Worm (Caenorhabditis elegans): Measurements from ENCODE around the gene snt-7.
A peak's percentile ranks its signal among the peaks of the same experiment; 100 is the strongest.

snt-7 gene

ce11 chrX:15176431-15176911 is 22.5 kb downstream of the snt-7 start, which contains the start of gene col-41:
Gene col-41, minus strand, starts transcription at chrX:15176481.
- TF ChIP-seq egl-27 (tag; optimal IDR thresholded peaks at IDR 0.05) (no peak), unc-130 (tag; optimal IDR thresholded peaks at IDR 0.05) (no peak), nhr-47 (tag; optimal IDR thresholded peaks at IDR 0.05) (no peak), ceh-82 (tag; optimal IDR thresholded peaks at IDR 0.05) (no peak), blmp-1 (tag; optimal IDR thresholded peaks at IDR 0.05) (peak; percentile 77), ceh-90 (tag; optimal IDR thresholded peaks at IDR 0.05) (no peak), ztf-4 (tag; optimal IDR thresholded peaks at IDR 0.05) (no peak)

- TF ChIP-seq pax-3 (tag; optimal IDR thresholded peaks at IDR 0.05), result no peak
- peak; percentile 0 for TF ChIP-seq nhr-85 (tag)
- no peak for TF ChIP-seq fkh-4 (tag; optimal IDR thresholded peaks at IDR 0.05; ENCODE audit: borderline replicate concordance)
- no peak for TF ChIP-seq ama-1 (optimal IDR thresholded peaks at IDR 0.05)
These were observed 23.7 kb downstream of the snt-7 start for ce11 chrX:15175211-15175610.

- TF ChIP-seq rnt-1 (tag; optimal IDR thresholded peaks at IDR 0.05) (peak; percentile 91), lin-14 (GFP tag; optimal IDR thresholded peaks at IDR 0.05) (peak; percentile 94), mef-2 (tag; optimal IDR thresholded peaks at IDR 0.05) (peak; percentile 72), sox-4 (tag; optimal IDR thresholded peaks at IDR 0.05) (peak; percentile 27), dpl-1 (GFP tag; optimal IDR thresholded peaks at IDR 0.05) (peak; percentile 62 to 80 (median 79)), lin-35 (GFP tag; optimal IDR thresholded peaks at IDR 0.05) (peak; percentile 72 to 89), fkh-8 (tag; optimal IDR thresholded peaks at IDR 0.05) (peak; percentile 87), nhr-237 (tag; optimal IDR thresholded peaks at IDR 0.05) (no peak), ceh-88 (GFP tag; IDR thresholded peaks at IDR 0.05) (peak; percentile 69), isw-1 (GFP tag; IDR thresholded peaks at IDR 0.05) (peak; percentile 49), nhr-12 (tag; optimal IDR thresholded peaks at IDR 0.05) (no peak), zag-1 (tag; optimal IDR thresholded peaks at IDR 0.05) (no peak), pax-3 (tag; optimal IDR thresholded peaks at IDR 0.05) (peak; percentile 47), xbp-1 (tag; optimal IDR thresholded peaks at IDR 0.05) (peak; percentile 87), ets-5 (GFP tag; IDR thresholded peaks at IDR 0.05) (no peak), nhr-90 (tag; optimal IDR thresholded peaks at IDR 0.05; ENCODE audit: poor library complexity) (peak; percentile 87), sptf-1 (tag; optimal IDR thresholded peaks at IDR 0.05) (no peak), nhr-47 (tag; optimal IDR thresholded peaks at IDR 0.05) (peak; percentile 88), alr-1 (tag; optimal IDR thresholded peaks at IDR 0.05; ENCODE audit: borderline replicate concordance) (no peak), nhr-11 (tag; optimal IDR thresholded peaks at IDR 0.05) (peak; percentile 5), grh-1 (GFP tag; IDR thresholded peaks at IDR 0.05) (peak; percentile 80), lin-15B (tag; optimal IDR thresholded peaks at IDR 0.05) (peak; percentile 11), mdl-1 (tag; optimal IDR thresholded peaks at IDR 0.05) (peak in 1 of 2 experiments; percentile 72), lsy-2 (tag; optimal IDR thresholded peaks at IDR 0.05) (peak; percentile 86 to 88), unc-62 (GFP tag; optimal IDR thresholded peaks at IDR 0.05) (no peak), efl-1 (optimal IDR thresholded peaks at IDR 0.05) (peak; percentile 67 to 71), efl-1 (GFP tag; optimal IDR thresholded peaks at IDR 0.05 in 1 of 2) (peak; percentile 64 to 97), ceh-90 (tag; optimal IDR thresholded peaks at IDR 0.05) (no peak), dsc-1 (tag; optimal IDR thresholded peaks at IDR 0.05) (peak; percentile 88), irx-1 (tag; optimal IDR thresholded peaks at IDR 0.05) (peak; percentile 81), aha-1 (tag; optimal IDR thresholded peaks at IDR 0.05) (peak; percentile 52), fos-1 (tag; optimal IDR thresholded peaks at IDR 0.05) (peak; percentile 64), tlp-1 (tag; optimal IDR thresholded peaks at IDR 0.05) (no peak), hpl-2 (GFP tag; optimal IDR thresholded peaks at IDR 0.05) (no peak), lir-3 (tag; optimal IDR thresholded peaks at IDR 0.05; ENCODE audit: poor library complexity) (no peak), ceh-63 (GFP tag; optimal IDR thresholded peaks at IDR 0.05) (no peak), ztf-11 (tag; optimal IDR thresholded peaks at IDR 0.05) (peak in 1 of 2 experiments; percentile 66), nhr-20 (tag; optimal IDR thresholded peaks at IDR 0.05) (peak; percentile 93), fkh-10 (GFP tag; optimal IDR thresholded peaks at IDR 0.05) (peak; percentile 27), blmp-1 (tag; optimal IDR thresholded peaks at IDR 0.05) (peak; percentile 76), elt-2 (tag; optimal IDR thresholded peaks at IDR 0.05) (peak; percentile 69), unc-130 (tag; optimal IDR thresholded peaks at IDR 0.05) (peak; percentile 84)
These were observed 25.5 kb downstream of the snt-7 start, which contains the start of gene ucr-2.2 for ce11 chrX:15173303-15173904. Gene ucr-2.2, plus strand, starts transcription at chrX:15173904.

Measured in whole organism, L1 larva.